Fruit fly (Drosophila melanogaster): ENCODE measurements around the gene Dus3.

DNA sequence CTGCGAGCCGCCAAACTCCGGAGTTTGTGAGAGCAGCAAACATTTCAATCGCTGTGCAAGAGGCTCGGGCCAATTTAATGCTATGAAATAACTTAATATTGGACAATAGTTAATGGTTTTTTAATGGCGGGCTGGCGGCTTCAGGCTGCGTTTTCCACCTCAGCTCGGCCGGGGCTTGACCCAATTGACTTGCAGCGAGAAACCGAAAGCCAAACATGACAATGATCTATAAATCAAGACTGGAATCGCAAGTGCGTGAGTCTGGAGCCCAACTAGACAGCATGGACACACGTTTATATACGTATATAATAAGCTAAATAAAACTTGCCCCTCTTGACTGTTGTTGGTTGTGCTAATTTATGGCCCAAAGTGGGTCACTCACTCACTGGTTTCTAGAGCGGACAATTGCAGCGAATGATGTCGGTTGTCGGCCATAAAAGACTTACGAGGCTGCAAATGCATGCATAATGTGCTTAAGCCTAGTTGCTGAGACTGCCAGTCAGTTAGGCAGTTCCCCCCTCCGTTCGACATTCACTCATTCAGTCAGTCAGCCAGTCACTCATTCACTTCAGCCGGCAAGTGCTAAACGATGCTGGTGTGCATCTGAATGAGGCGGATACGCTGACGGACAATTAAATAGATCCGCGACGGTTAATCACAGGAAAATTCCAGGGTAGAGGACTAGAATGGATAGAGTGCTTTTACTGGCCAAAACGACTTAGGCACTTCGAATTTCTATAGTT is 26.3 kb downstream of the Dus3 start:
- TF ChIP-seq fru (GFP tag; optimal IDR thresholded peaks at IDR 0.05) = no peak
- no peak for TF ChIP-seq foxo (GFP tag; optimal IDR thresholded peaks at IDR 0.05)
- TF ChIP-seq Hr78 (GFP tag; optimal IDR thresholded peaks at IDR 0.05) = no peak
- TF ChIP-seq dsf (GFP tag; optimal IDR thresholded peaks at IDR 0.05; ENCODE audit: borderline replicate concordance) = no peak
- TF ChIP-seq pan (optimal IDR thresholded peaks at IDR 0.05) = no peak
- TF ChIP-seq br (GFP tag; optimal IDR thresholded peaks at IDR 0.05) = no peak
- TF ChIP-seq jim (GFP tag; optimal IDR thresholded peaks at IDR 0.05) = no peak

Measured in whole organism, wandering third instar larva.